Worm (Caenorhabditis elegans): ENCODE data around the gene fbxc-54.

DNA sequence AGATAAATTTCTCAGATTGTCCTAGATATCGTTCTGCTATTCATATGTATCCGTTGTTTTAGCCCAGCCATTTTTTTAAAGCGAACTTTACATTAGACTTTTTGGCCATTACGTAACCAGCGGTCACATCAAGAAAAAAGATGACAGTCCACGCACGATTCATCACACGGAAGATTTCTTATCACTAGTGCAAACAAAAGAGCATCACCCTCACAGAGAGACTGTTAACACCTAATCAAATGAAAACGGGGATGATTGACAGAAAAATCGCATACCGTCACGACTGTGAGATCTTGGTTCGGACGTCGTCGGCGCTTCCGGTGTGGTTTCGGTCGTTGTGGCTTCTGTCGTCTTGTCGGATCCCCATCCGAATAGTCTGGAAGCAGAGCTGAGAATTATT, 45.1 kb downstream of the fbxc-54 start:
- TF ChIP-seq lsy-2 (tag; optimal IDR thresholded peaks at IDR 0.05) (no peak), nhr-237 (tag; optimal IDR thresholded peaks at IDR 0.05) (no peak), nhr-11 (tag; optimal IDR thresholded peaks at IDR 0.05) (no peak), unc-30 (tag; optimal IDR thresholded peaks at IDR 0.05) (no peak), dpl-1 (GFP tag; optimal IDR thresholded peaks at IDR 0.05) (no peak), C34B4.2 (tag; optimal IDR thresholded peaks at IDR 0.05) (no peak), ceh-90 (tag; optimal IDR thresholded peaks at IDR 0.05) (no peak), C04F5.9 (tag; optimal IDR thresholded peaks at IDR 0.05) (no peak), blmp-1 (tag; optimal IDR thresholded peaks at IDR 0.05) (no peak), C16A3.4 (tag; optimal IDR thresholded peaks at IDR 0.05) (no peak), snpc-4 (tag; optimal IDR thresholded peaks at IDR 0.05) (no peak)
